Fruit fly (Drosophila melanogaster) whole organism, pupa: ENCODE measurements around the gene Sh3beta.

Experiments used
- CG10348 ChIP-seq: fragments of 200-800 bp; sonication (Bioruptor generic); IDR thresholded peaks from 2 replicates; pipeline ENCODE4 v1.3.6; 2022; ENCODE audit warnings: missing biosample characterization, missing genetic modification characterization
- CG12605 ChIP-seq: fragments of 200-800 bp; sonication (Bioruptor generic); IDR thresholded peaks from 2 replicates; pipeline ENCODE4 v1.3.6; 2022; ENCODE audit warnings: missing biosample characterization, missing genetic modification characterization
- CG13204 ChIP-seq: fragments of 200-800 bp; sonication (Bioruptor generic); optimal IDR thresholded peaks from 2 replicates; lab custom pipeline; 2018; ENCODE audit warnings: missing biosample characterization, mild to moderate bottlenecking, missing genetic modification characterization, moderate library complexity
- CG14655 ChIP-seq: fragments of 200-800 bp; sonication (Bioruptor generic); optimal IDR thresholded peaks from 3 replicates; lab custom pipeline; 2017; ENCODE audit warnings: mild to moderate bottlenecking, missing biosample characterization, missing genetic modification reagents, missing genetic modification characterization
- CG15710 ChIP-seq: fragments of 200-800 bp; sonication (Bioruptor generic); optimal IDR thresholded peaks from 2 replicates; lab custom pipeline; 2018; ENCODE audit warnings: missing biosample characterization, mild to moderate bottlenecking, missing genetic modification characterization, moderate library complexity
- CG17806 ChIP-seq: fragments of 200-800 bp; sonication (Bioruptor generic); optimal IDR thresholded peaks from 2 replicates; lab custom pipeline; 2018; ENCODE audit warnings: missing biosample characterization, mild to moderate bottlenecking, missing genetic modification characterization, moderate library complexity
- CG32121 ChIP-seq: fragments of 200-800 bp; sonication (Bioruptor generic); IDR thresholded peaks from 2 replicates; pipeline ENCODE4 v1.3.6; 2022; ENCODE audit warnings: missing biosample characterization, missing genetic modification characterization
- CG34367 ChIP-seq: fragments of 200-800 bp; sonication (Bioruptor generic); optimal IDR thresholded peaks from 2 replicates; lab custom pipeline; 2018; ENCODE audit warnings: missing biosample characterization, mild to moderate bottlenecking, missing genetic modification characterization
- CG4496 ChIP-seq: fragments of 200-800 bp; sonication (Bioruptor generic); IDR thresholded peaks from 3 replicates; pipeline ENCODE4 v1.3.6; 2022; ENCODE audit warnings: missing biosample characterization, missing genetic modification characterization
- CG8159 ChIP-seq: fragments of 200-800 bp; sonication (Bioruptor generic); optimal IDR thresholded peaks from 3 replicates; lab custom pipeline; 2018; ENCODE audit warnings: missing biosample characterization, mild to moderate bottlenecking, missing genetic modification characterization, moderate library complexity
- CG8301 ChIP-seq: fragments of 200-800 bp; sonication (Bioruptor generic); optimal IDR thresholded peaks from 2 replicates; lab custom pipeline; 2018; ENCODE audit warnings: missing biosample characterization, mild to moderate bottlenecking, missing genetic modification characterization
- CG9948 ChIP-seq: fragments of 200-800 bp; sonication (Bioruptor generic); optimal IDR thresholded peaks from 2 replicates; lab custom pipeline; 2018; ENCODE audit warnings: missing biosample characterization, mild to moderate bottlenecking, missing genetic modification characterization, moderate library complexity
- D1 ChIP-seq: fragments of 200-800 bp; sonication (Bioruptor generic); optimal IDR thresholded peaks from 2 replicates; lab custom pipeline; 2018; ENCODE audit warnings: missing biosample characterization, mild to moderate bottlenecking, missing genetic modification characterization, moderate library complexity
- EcR ChIP-seq: fragments of 200-800 bp; sonication (Bioruptor generic); optimal IDR thresholded peaks from 3 replicates; lab custom pipeline; 2019; ENCODE audit warnings: missing biosample characterization, missing genetic modification characterization, mild to moderate bottlenecking, moderate library complexity, missing genetic modification reagents
- Ets98B ChIP-seq: fragments of 200-800 bp; sonication (Bioruptor generic); IDR thresholded peaks from 2 replicates; pipeline ENCODE4 v1.3.6; 2022; ENCODE audit warnings: missing biosample characterization, missing genetic modification characterization
- Pif1A ChIP-seq: fragments of 200-800 bp; sonication (Bioruptor generic); optimal IDR thresholded peaks from 3 replicates; lab custom pipeline; 2016; ENCODE audit warnings: missing biosample characterization, missing genetic modification characterization
- Pif1B ChIP-seq: fragments of 200-800 bp; sonication (Bioruptor generic); optimal IDR thresholded peaks from 3 replicates; lab custom pipeline; 2016; ENCODE audit warnings: missing biosample characterization, missing genetic modification characterization
- Snoo ChIP-seq: fragments of 200-800 bp; sonication (Bioruptor generic); optimal IDR thresholded peaks from 3 replicates; lab custom pipeline; 2017; ENCODE audit warnings: missing biosample characterization, mild to moderate bottlenecking, missing genetic modification characterization, inconsistent platforms
- fd96Ca ChIP-seq: fragments of 200-800 bp; sonication (Bioruptor generic); IDR thresholded peaks from 3 replicates; pipeline ENCODE4 v1.3.6; 2022; ENCODE audit warnings: missing biosample characterization, missing genetic modification characterization
- gl ChIP-seq: fragments of 200-800 bp; sonication (Bioruptor generic); optimal IDR thresholded peaks from 2 replicates; lab custom pipeline; 2018; ENCODE audit warnings: missing biosample characterization, mild to moderate bottlenecking, missing genetic modification characterization
- rn ChIP-seq: fragments of 200-800 bp; sonication (Bioruptor generic); IDR thresholded peaks from 2 replicates; pipeline ENCODE4 v1.3.6; 2022; ENCODE audit warnings: missing biosample characterization, missing genetic modification characterization

Sh3beta gene

dm6 chr3L:7371290-7371689 lies 2.2 kb upstream of the Sh3beta start:
- TF ChIP-seq CG13204 (GFP tag; lab: Kevin White, UChicago), result no peak
- no peak for TF ChIP-seq Pif1A
- 0 out of 3 replicates have a peak, but pooled peaks have one; percentile 25 for TF ChIP-seq CG4496 (GFP tag; lab: Robert Waterston, UW)

dm6 chr3L:7370231-7370882 lies 1.3 kb upstream of the Sh3beta start:
- peak; percentile 21 for TF ChIP-seq Pif1B (GFP tag; lab: Kevin White, UChicago)
- no peak for TF ChIP-seq CG4496 (GFP tag; lab: Robert Waterston, UW)
- peak; percentile 1 for TF ChIP-seq Pif1A
- TF ChIP-seq gl, result no peak
- peak; percentile 33 for TF ChIP-seq EcR (GFP tag; lab: Kevin White, UChicago)

dm6 chr3L:7369543-7369942 lies 483 bp upstream of the Sh3beta start, which contains the start of gene akirin:
Gene akirin, plus strand, starts transcription at chr3L:7369843.
- TF ChIP-seq CG10348 (GFP tag; lab: Robert Waterston, UW) (no peak), fd96Ca (GFP tag; lab: Robert Waterston, UW) (no peak), CG8301 (no peak), CG4496 (GFP tag; lab: Robert Waterston, UW) (no peak), CG14655 (GFP tag; lab: Kevin White, UChicago) (no peak), CG13204 (GFP tag; lab: Kevin White, UChicago) (no peak), rn (GFP tag; lab: Robert Waterston, UW) (no peak), CG15710 (tag; lab: Kevin White, UChicago) (no peak)

- no peak for TF ChIP-seq CG15710 (tag; lab: Kevin White, UChicago)
- TF ChIP-seq CG8301, result peak; percentile 33
- TF ChIP-seq CG4496 (GFP tag; lab: Robert Waterston, UW), result peak; percentile 60; the same call in 2 of the 3 replicates
- peak; percentile 18 for TF ChIP-seq Pif1B (GFP tag; lab: Kevin White, UChicago)
- peak; percentile 41 for TF ChIP-seq CG8159 (tag; lab: Kevin White, UChicago)
- TF ChIP-seq Snoo (tag; lab: Kevin White, UChicago), result peak; percentile 16
- no peak for TF ChIP-seq D1 (tag; lab: Kevin White, UChicago)
- no peak for TF ChIP-seq CG14655 (GFP tag; lab: Kevin White, UChicago)
- TF ChIP-seq EcR (GFP tag; lab: Kevin White, UChicago), result peak; percentile 93
- peak; percentile 43; the same call in 1 of the 2 replicates for TF ChIP-seq CG32121
- TF ChIP-seq CG10348 (GFP tag; lab: Robert Waterston, UW), result no peak
- TF ChIP-seq Pif1A, result peak; percentile 18
Measured at dm6 chr3L:7367798-7368678, 1.0 kb downstream of the Sh3beta start.

- TF ChIP-seq CG8301 (no peak), Ets98B (GFP tag; lab: Robert Waterston, UW) (no peak), CG13204 (GFP tag; lab: Kevin White, UChicago) (no peak), rn (GFP tag; lab: Robert Waterston, UW) (no peak), CG17806 (tag; lab: Kevin White, UChicago) (no peak), CG14655 (GFP tag; lab: Kevin White, UChicago) (no peak), CG10348 (GFP tag; lab: Robert Waterston, UW) (no peak)
Measured at dm6 chr3L:7364717-7365278, 4.3 kb downstream of the Sh3beta start.

- TF ChIP-seq CG4496 (GFP tag; lab: Robert Waterston, UW) (peak; percentile 81), Ets98B (GFP tag; lab: Robert Waterston, UW) (peak; percentile 94), CG8159 (tag; lab: Kevin White, UChicago) (no peak), D1 (tag; lab: Kevin White, UChicago) (no peak), gl (peak; percentile 4), CG14655 (GFP tag; lab: Kevin White, UChicago) (no peak), CG13204 (GFP tag; lab: Kevin White, UChicago) (no peak), CG9948 (tag; lab: Kevin White, UChicago) (peak; percentile 16), EcR (GFP tag; lab: Kevin White, UChicago) (no peak), CG17806 (tag; lab: Kevin White, UChicago) (no peak), CG15710 (tag; lab: Kevin White, UChicago) (no peak), Pif1A (peak; percentile 75), CG34367 (tag; lab: Kevin White, UChicago) (no peak), rn (GFP tag; lab: Robert Waterston, UW) (no peak), CG32121 (no peak), Snoo (tag; lab: Kevin White, UChicago) (no peak), CG10348 (GFP tag; lab: Robert Waterston, UW) (no peak), Pif1B (GFP tag; lab: Kevin White, UChicago) (peak; percentile 61), CG8301 (peak; percentile 26), fd96Ca (GFP tag; lab: Robert Waterston, UW) (peak; percentile 79; the same call in 2 of the 3 replicates), CG12605 (peak; percentile 83)
Measured at dm6 chr3L:7361095-7361522, 8.0 kb downstream of the Sh3beta start.
